Worm (Caenorhabditis elegans) whole organism, L1 larva: ENCODE data around the gene tir-1.

Experiments
- C16A3.4 ChIP-seq: fragments of 150-350 bp; optimal IDR thresholded peaks from 2 replicates; lab custom pipeline; 2014; ENCODE audit warnings: missing biosample characterization, missing genetic modification characterization
- blmp-1 ChIP-seq: fragments of 150-350 bp; optimal IDR thresholded peaks from 2 replicates; lab custom pipeline; 2014; ENCODE audit warnings: missing biosample characterization, missing genetic modification characterization
- ceh-63 ChIP-seq: fragments of 200-800 bp; sonication (Bioruptor generic); optimal IDR thresholded peaks from 2 replicates; lab custom pipeline; 2018; ENCODE audit warnings: mild to moderate bottlenecking, missing genetic modification characterization, missing compliant biosample characterization
- ceh-8 ChIP-seq: fragments of 200-800 bp; sonication (Bioruptor generic); optimal IDR thresholded peaks from 2 replicates; lab custom pipeline; 2018; ENCODE audit warnings: mild to moderate bottlenecking, missing genetic modification characterization, moderate library complexity, missing compliant biosample characterization
- dpl-1 ChIP-seq, 3 experiments: fragments of 150-350 bp in 2 of 3; sonication (generic microtip) in 1 of 3; optimal IDR thresholded peaks; 2 replicates each; lab custom pipeline; 2014 to 2017; ENCODE audit warnings: missing biosample characterization in 3 of 3, missing genetic modification characterization in 3 of 3, missing genetic modification reagents in 3 of 3
- dsc-1 ChIP-seq: sonication (generic microtip); optimal IDR thresholded peaks from 2 replicates; lab custom pipeline; 2016; ENCODE audit warnings: mild to moderate bottlenecking, missing genetic modification characterization, missing compliant biosample characterization
- efl-1 ChIP-seq, 4 experiments: fragments of 150-350 bp; optimal IDR thresholded peaks in 3 of 4; peaks in 1 of 4; 1 replicate in 1 of 4; 2 replicates in 3 of 4; lab custom pipeline; 2014; ENCODE audit warnings: missing biosample characterization in 2 of 4, missing genetic modification characterization in 2 of 4, missing genetic modification reagents in 2 of 4
- elt-2 ChIP-seq: sonication (generic microtip); optimal IDR thresholded peaks from 2 replicates; lab custom pipeline; 2016; ENCODE audit warnings: missing genetic modification characterization, mild to moderate bottlenecking, inconsistent platforms, missing compliant biosample characterization, missing genetic modification reagents
- elt-3 ChIP-seq, 6 experiments: fragments of 150-350 bp in 1 of 6; sonication (generic microtip); optimal IDR thresholded peaks; 2 replicates each; lab custom pipeline; 2017 to 2018; ENCODE audit warnings: missing biosample characterization in 6 of 6, missing genetic modification characterization in 6 of 6, inconsistent platforms in 1 of 6
- grh-1 ChIP-seq: fragments of 200-800 bp; sonication (Bioruptor generic); IDR thresholded peaks from 2 replicates; pipeline ENCODE4 v1.3.6; 2022; ENCODE audit warnings: missing genetic modification reagents, missing genetic modification characterization, missing compliant biosample characterization
- lin-14 ChIP-seq: fragments of 200-800 bp; sonication (Bioruptor generic); optimal IDR thresholded peaks from 2 replicates; lab custom pipeline; 2018; ENCODE audit warnings: mild to moderate bottlenecking, missing genetic modification characterization, moderate library complexity, missing compliant biosample characterization
- lin-35 ChIP-seq, 2 experiments: fragments of 150-350 bp; optimal IDR thresholded peaks; 2 replicates each; lab custom pipeline; 2014; ENCODE audit warnings: missing biosample characterization in 2 of 2, missing genetic modification characterization in 2 of 2, missing genetic modification reagents in 2 of 2
- lin-39 ChIP-seq: fragments of 150-350 bp; optimal IDR thresholded peaks from 2 replicates; lab custom pipeline; 2014; ENCODE audit warnings: missing biosample characterization, missing genetic modification reagents, missing genetic modification characterization
- mab-9 ChIP-seq: fragments of 200-800 bp; sonication (Bioruptor generic); IDR thresholded peaks from 2 replicates; pipeline ENCODE4 v1.3.6; 2022; ENCODE audit warnings: missing genetic modification reagents, missing genetic modification characterization, missing compliant biosample characterization
- mdl-1 ChIP-seq, 2 experiments: fragments of 150-350 bp; optimal IDR thresholded peaks; 2 replicates each; lab custom pipeline; 2014 to 2017; ENCODE audit warnings: missing biosample characterization in 2 of 2, missing genetic modification characterization in 2 of 2, inconsistent platforms in 1 of 2
- mep-1 ChIP-seq: fragments of 150-350 bp; optimal IDR thresholded peaks from 2 replicates; lab custom pipeline; 2014; ENCODE audit warnings: missing biosample characterization, missing genetic modification characterization
- nhr-12 ChIP-seq: sonication (generic microtip); optimal IDR thresholded peaks from 2 replicates; lab custom pipeline; 2017; ENCODE audit warnings: missing biosample characterization, missing genetic modification characterization
- nhr-19 ChIP-seq: fragments of 200-800 bp; sonication (Bioruptor generic); conservative IDR thresholded peaks from 2 replicates; pipeline ENCODE4 v1.3.6; 2022; ENCODE audit warnings: missing genetic modification characterization, missing compliant biosample characterization
- nhr-20 ChIP-seq: sonication (generic microtip); optimal IDR thresholded peaks from 2 replicates; lab custom pipeline; 2016; ENCODE audit warnings: mild to moderate bottlenecking, missing genetic modification characterization, missing compliant biosample characterization
- nhr-47 ChIP-seq: sonication (generic microtip); optimal IDR thresholded peaks from 2 replicates; lab custom pipeline; 2016; ENCODE audit warnings: mild to moderate bottlenecking, missing genetic modification characterization, moderate library complexity, missing compliant biosample characterization
- nhr-71 ChIP-seq: sonication (generic microtip); optimal IDR thresholded peaks from 2 replicates; lab custom pipeline; 2016; ENCODE audit warnings: mild to moderate bottlenecking, missing genetic modification characterization, moderate library complexity, missing compliant biosample characterization
- nhr-77 ChIP-seq: fragments of 150-350 bp; optimal IDR thresholded peaks from 2 replicates; lab custom pipeline; 2014; ENCODE audit warnings: missing biosample characterization, missing genetic modification characterization
- nhr-85 ChIP-seq: sonication (generic microtip); peaks from one replicate; lab custom pipeline; 2016; ENCODE audit warnings: missing genetic modification characterization, inconsistent platforms, missing compliant biosample characterization
- nhr-90 ChIP-seq: sonication (generic microtip); optimal IDR thresholded peaks from 2 replicates; lab custom pipeline; 2016; ENCODE audit warnings: mild to moderate bottlenecking, missing genetic modification characterization, missing compliant biosample characterization; ENCODE audit not compliant: poor library complexity
- rnt-1 ChIP-seq: sonication (generic microtip); optimal IDR thresholded peaks from 2 replicates; lab custom pipeline; 2016; ENCODE audit warnings: mild to moderate bottlenecking, missing genetic modification characterization, moderate library complexity, missing compliant biosample characterization
- skn-1 ChIP-seq: fragments of 150-350 bp; optimal IDR thresholded peaks from 2 replicates; lab custom pipeline; 2014; ENCODE audit warnings: missing biosample characterization, missing genetic modification characterization
- snu-23 ChIP-seq: sonication (generic microtip); optimal IDR thresholded peaks from 2 replicates; lab custom pipeline; 2016; ENCODE audit warnings: missing genetic modification characterization, missing compliant biosample characterization
- swsn-7 ChIP-seq: sonication (generic microtip); optimal IDR thresholded peaks from 2 replicates; lab custom pipeline; 2016; ENCODE audit warnings: missing genetic modification characterization, missing compliant biosample characterization
- tbx-2 ChIP-seq: sonication (generic microtip); optimal IDR thresholded peaks from 2 replicates; lab custom pipeline; 2016; ENCODE audit warnings: missing genetic modification characterization, missing compliant biosample characterization
- unc-130 ChIP-seq: fragments of 150-350 bp; optimal IDR thresholded peaks from 2 replicates; lab custom pipeline; 2017; ENCODE audit warnings: missing biosample characterization, missing genetic modification characterization, inconsistent platforms
- unc-30 ChIP-seq: sonication (generic microtip); optimal IDR thresholded peaks from 2 replicates; lab custom pipeline; 2017; ENCODE audit warnings: missing biosample characterization, missing genetic modification characterization
- unc-62 ChIP-seq: fragments of 150-350 bp; optimal IDR thresholded peaks from 2 replicates; lab custom pipeline; 2014; ENCODE audit warnings: missing biosample characterization, missing genetic modification reagents, missing genetic modification characterization
- xbp-1 ChIP-seq: sonication (generic microtip); optimal IDR thresholded peaks from 2 replicates; lab custom pipeline; 2016; ENCODE audit warnings: missing genetic modification characterization, missing compliant biosample characterization
- zag-1 ChIP-seq: fragments of 150-350 bp; optimal IDR thresholded peaks from 2 replicates; lab custom pipeline; 2014; ENCODE audit warnings: missing biosample characterization, missing genetic modification characterization

The tir-1 gene

ce11 chrIII:3883146-3883545, 18.3 kb downstream of the tir-1 start:
- TF ChIP-seq nhr-77 (tag; lab: Kevin White, UChicago) (no peak), ceh-63 (no peak), nhr-12 (tag; lab: Kevin White, UChicago) (no peak), zag-1 (tag; lab: Kevin White, UChicago) (peak; percentile 7), dsc-1 (peak; percentile 68), nhr-20 (tag; lab: Kevin White, UChicago) (no peak), skn-1 (tag; lab: Kevin White, UChicago) (no peak), lin-39 (tag; lab: Kevin White, UChicago) (no peak), lin-14 (peak; percentile 62), unc-30 (tag; lab: Kevin White, UChicago) (no peak), rnt-1 (tag; lab: Kevin White, UChicago) (no peak), unc-130 (tag; lab: Kevin White, UChicago) (no peak), ceh-8 (no peak)
- TF ChIP-seq, all 84 proteins: peak for 3

- TF ChIP-seq lin-14 (no peak), nhr-85 (tag; lab: Kevin White, UChicago) (peak; percentile 54), efl-1 (optimal IDR thresholded peaks at IDR 0.05; lab: Kevin White, UChicago) (no peak), efl-1 (GFP tag; optimal IDR thresholded peaks at IDR 0.05 in 1 of 2; lab: Kevin White, UChicago) (peak in 1 of 2 experiments; percentile 87), dpl-1 (GFP tag; optimal IDR thresholded peaks at IDR 0.05; lab: Kevin White, UChicago) (no peak), lin-39 (tag; lab: Kevin White, UChicago) (no peak), skn-1 (tag; lab: Kevin White, UChicago) (peak; percentile 79), nhr-20 (tag; lab: Kevin White, UChicago) (no peak), zag-1 (tag; lab: Kevin White, UChicago) (no peak), ceh-63 (no peak)
Measured at ce11 chrIII:3878986-3879756, 22.3 kb downstream of the tir-1 start.

ce11 chrIII:3876197-3876897, 25.1 kb downstream of the tir-1 start:
- TF ChIP-seq snu-23 (GFP tag; lab: Kevin White, UChicago) = peak; percentile 10
- TF ChIP-seq nhr-71 = peak; percentile 30
- no peak for TF ChIP-seq grh-1 (GFP tag; lab: Robert Waterston, UW)
- TF ChIP-seq elt-2 (tag; lab: Kevin White, UChicago) = peak; percentile 52
- no peak for TF ChIP-seq nhr-12 (tag; lab: Kevin White, UChicago)
- TF ChIP-seq swsn-7 (tag; lab: Kevin White, UChicago) = no peak
- TF ChIP-seq xbp-1 (tag; lab: Kevin White, UChicago) = no peak
- no peak for TF ChIP-seq tbx-2
- no peak for TF ChIP-seq unc-130 (tag; lab: Kevin White, UChicago)
- no peak for TF ChIP-seq ceh-63
- peak; percentile 36 for TF ChIP-seq nhr-85 (tag; lab: Kevin White, UChicago)
- TF ChIP-seq efl-1 (optimal IDR thresholded peaks at IDR 0.05; lab: Kevin White, UChicago) = no peak
- peak in 1 of 2 experiments; percentile 66 for TF ChIP-seq efl-1 (GFP tag; optimal IDR thresholded peaks at IDR 0.05 in 1 of 2; lab: Kevin White, UChicago)
- TF ChIP-seq blmp-1 (tag; lab: Kevin White, UChicago) = peak; percentile 66

ce11 chrIII:3875608-3876007, 25.8 kb downstream of the tir-1 start:
- TF ChIP-seq dpl-1 (GFP tag; optimal IDR thresholded peaks at IDR 0.05; lab: Kevin White, UChicago) (peak in 1 of 3 experiments; percentile 21), mab-9 (GFP tag; lab: Robert Waterston, UW) (no peak), dsc-1 (no peak), nhr-20 (tag; lab: Kevin White, UChicago) (peak; percentile 79), mdl-1 (tag; optimal IDR thresholded peaks at IDR 0.05; lab: Kevin White, UChicago) (peak in 1 of 2 experiments; percentile 68), unc-62 (no peak), nhr-71 (peak; percentile 70), lin-14 (peak; percentile 62), nhr-47 (tag; lab: Kevin White, UChicago) (peak; percentile 24), nhr-90 (tag; lab: Kevin White, UChicago) (no peak), mep-1 (peak; percentile 61), efl-1 (optimal IDR thresholded peaks at IDR 0.05; lab: Kevin White, UChicago) (no peak), efl-1 (GFP tag; optimal IDR thresholded peaks at IDR 0.05 in 1 of 2; lab: Kevin White, UChicago) (peak in 1 of 2 experiments; percentile 85), elt-2 (tag; lab: Kevin White, UChicago) (peak; percentile 44), nhr-19 (peak; percentile 69), swsn-7 (tag; lab: Kevin White, UChicago) (no peak), snu-23 (GFP tag; lab: Kevin White, UChicago) (peak; percentile 66), blmp-1 (tag; lab: Kevin White, UChicago) (peak; percentile 75), C16A3.4 (peak; percentile 4), elt-3 (tag; optimal IDR thresholded peaks at IDR 0.05; lab: Kevin White, UChicago) (peak in 2 of 6 experiments; percentile 48 to 94), unc-130 (tag; lab: Kevin White, UChicago) (peak; percentile 10), tbx-2 (peak; percentile 56), lin-35 (GFP tag; optimal IDR thresholded peaks at IDR 0.05; lab: Kevin White, UChicago) (peak in 1 of 2 experiments; percentile 80), nhr-85 (tag; lab: Kevin White, UChicago) (peak; percentile 90)
